Fruit fly (Drosophila melanogaster) whole organism, prepupa: ENCODE results near the gene ND-ASHI.

ENCODE experiments used
- CG11902 ChIP-seq: fragments of 200-800 bp; sonication (Bioruptor generic); optimal IDR thresholded peaks from 3 replicates; lab custom pipeline; 2016; ENCODE audit warnings: missing biosample characterization, missing genetic modification characterization
- CG31627 ChIP-seq: fragments of 200-800 bp; sonication (Bioruptor generic); optimal IDR thresholded peaks from 3 replicates; lab custom pipeline; 2016; ENCODE audit warnings: missing biosample characterization, missing genetic modification characterization
- CG6854 ChIP-seq: fragments of 200-800 bp; sonication (Bioruptor generic); optimal IDR thresholded peaks from 2 replicates; lab custom pipeline; 2017; ENCODE audit warnings: missing biosample characterization, mild to moderate bottlenecking, missing genetic modification characterization
- Eip93F ChIP-seq: fragments of 200-800 bp; sonication (Bioruptor generic); optimal IDR thresholded peaks from 2 replicates; lab custom pipeline; 2016; ENCODE audit warnings: missing biosample characterization, mild to moderate bottlenecking, missing genetic modification characterization
- Hr39 ChIP-seq: fragments of 200-800 bp; sonication (Bioruptor generic); optimal IDR thresholded peaks from 2 replicates; lab custom pipeline; 2016; ENCODE audit warnings: missing biosample characterization, missing genetic modification characterization
- fd59A ChIP-seq: fragments of 200-800 bp; sonication (Bioruptor generic); optimal IDR thresholded peaks from 2 replicates; lab custom pipeline; 2017; ENCODE audit warnings: missing biosample characterization, mild to moderate bottlenecking, missing genetic modification characterization, missing genetic modification reagents
- fd85E ChIP-seq: fragments of 200-800 bp; sonication (Bioruptor generic); optimal IDR thresholded peaks from 3 replicates; lab custom pipeline; 2016; ENCODE audit warnings: missing biosample characterization, missing genetic modification characterization

dm6 chrX:6673637-6674487 is 5.1 kb downstream of the ND-ASHI start, which contains the start of the genes CG3198 and Mcm6:
- TF ChIP-seq CG6854 (GFP tag; lab: Kevin White, UChicago), result no peak
- no peak for TF ChIP-seq Eip93F (GFP tag; lab: Kevin White, UChicago)
- TF ChIP-seq fd85E (GFP tag; lab: Kevin White, UChicago), result no peak
- no peak for TF ChIP-seq CG11902
- no peak for TF ChIP-seq Hr39 (GFP tag; lab: Kevin White, UChicago)
- no peak for TF ChIP-seq fd59A (GFP tag; lab: Kevin White, UChicago)
- TF ChIP-seq CG31627 (GFP tag; lab: Kevin White, UChicago), result no peak
